Fruit fly (Drosophila melanogaster): ENCODE measurements around the gene CIAPIN1.

DNA sequence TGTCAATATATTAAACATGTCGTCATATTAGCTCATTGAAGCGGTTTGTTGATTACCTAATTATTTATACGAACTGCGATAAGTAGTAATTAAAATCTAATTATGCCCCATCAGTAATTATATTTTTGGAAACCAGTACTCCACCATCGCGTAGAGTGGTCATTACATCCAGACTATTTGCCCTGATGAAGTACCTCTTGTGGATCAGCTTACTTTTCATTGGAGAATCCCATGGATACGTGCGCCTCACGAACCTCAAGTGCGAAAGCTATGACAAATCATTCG lies 19.4 kb upstream of the CIAPIN1 start, which contains the start of gene CG33679:
- TF ChIP-seq CG1529 (GFP tag; optimal IDR thresholded peaks at IDR 0.05) (no peak), GATAe (GFP tag; conservative IDR thresholded peaks at IDR 0.05) (no peak), Sin3A (optimal IDR thresholded peaks at IDR 0.05) (no peak), CG7987 (GFP tag; optimal IDR thresholded peaks at IDR 0.05) (no peak), zfh2 (GFP tag; optimal IDR thresholded peaks at IDR 0.05) (no peak), CG1602 (GFP tag; optimal IDR thresholded peaks at IDR 0.05) (no peak), cas (GFP tag; IDR thresholded peaks at IDR 0.05) (no peak)
